Worm (Caenorhabditis elegans): ENCODE measurements around the gene srd-48.

Gene srd-48

ce11 chrX:12357127-12357526 is 21.2 kb downstream of the srd-48 start, which contains the start of gene nspc-13:
nspc-13 (plus strand) TSS chrX:12357427.
- no peak for TF ChIP-seq T20F7.1 (GFP tag; optimal IDR thresholded peaks at IDR 0.05)
- no peak for TF ChIP-seq Y48G9A.11 (GFP tag; IDR thresholded peaks at IDR 0.05)
- no peak for TF ChIP-seq daf-12 (tag; optimal IDR thresholded peaks at IDR 0.05)
- TF ChIP-seq cey-2 (tag; optimal IDR thresholded peaks at IDR 0.05; ENCODE audit: borderline replicate concordance, insufficient read depth) = no peak
- TF ChIP-seq rbr-2 (tag; optimal IDR thresholded peaks at IDR 0.05) = no peak
- TF ChIP-seq unc-62 (GFP tag; optimal IDR thresholded peaks at IDR 0.05 in 1 of 2) = peak in 1 of 2 experiments; percentile 12
- no peak for TF ChIP-seq unc-62 (tag; optimal IDR thresholded peaks at IDR 0.05)
- no peak for TF ChIP-seq dve-1 (tag; optimal IDR thresholded peaks at IDR 0.05; ENCODE audit: insufficient read depth)
- TF ChIP-seq nhr-48 (tag; optimal IDR thresholded peaks at IDR 0.05) = no peak

- TF ChIP-seq aly-2 (tag; optimal IDR thresholded peaks at IDR 0.05) (no peak), ZK337.2 (GFP tag; IDR thresholded peaks at IDR 0.05) (no peak), ztf-7 (tag; optimal IDR thresholded peaks at IDR 0.05) (no peak), saeg-2 (GFP tag; IDR thresholded peaks at IDR 0.05) (no peak), madf-5 (GFP tag; IDR thresholded peaks at IDR 0.05) (no peak), zag-1 (tag; optimal IDR thresholded peaks at IDR 0.05) (no peak), php-3 (GFP tag; IDR thresholded peaks at IDR 0.05) (no peak), ceh-44 (GFP tag; IDR thresholded peaks at IDR 0.05) (no peak), unc-39 (tag; optimal IDR thresholded peaks at IDR 0.05) (no peak), mes-2 (tag; optimal IDR thresholded peaks at IDR 0.05; ENCODE audit: poor library complexity, severe bottlenecking) (no peak), R02D3.7 (tag; optimal IDR thresholded peaks at IDR 0.05) (no peak)
Observed at ce11 chrX:12358957-12359356, 23.0 kb downstream of the srd-48 start, which contains the start of gene nspc-14. nspc-14 (minus strand) TSS chrX:12359057.

ce11 chrX:12360444-12360843 is 24.5 kb downstream of the srd-48 start, which contains the start of the genes nspc-15 and F19H6.6:
nspc-15 (plus strand) TSS chrX:12360744.
F19H6.6 (plus strand) TSS chrX:12360827.
- no peak for TF ChIP-seq F44E2.7 (GFP tag; IDR thresholded peaks at IDR 0.05)
- TF ChIP-seq ces-1 (GFP tag; optimal IDR thresholded peaks at IDR 0.05) = no peak
- no peak for TF ChIP-seq lin-1 (GFP tag; IDR thresholded peaks at IDR 0.05)
- TF ChIP-seq nhr-102 (tag; optimal IDR thresholded peaks at IDR 0.05) = no peak
- TF ChIP-seq ZK337.2 (GFP tag; IDR thresholded peaks at IDR 0.05) = no peak
- no peak for TF ChIP-seq F49E8.2 (tag; optimal IDR thresholded peaks at IDR 0.05; ENCODE audit: borderline replicate concordance)
- no peak for TF ChIP-seq ceh-28 (tag; optimal IDR thresholded peaks at IDR 0.05)
- TF ChIP-seq hmg-1.1 (GFP tag; IDR thresholded peaks at IDR 0.05) = no peak
- TF ChIP-seq F10B5.3 (tag; optimal IDR thresholded peaks at IDR 0.05) = no peak
- no peak for TF ChIP-seq mxl-3 (GFP tag; optimal IDR thresholded peaks at IDR 0.05)
- TF ChIP-seq mdl-1 (tag; optimal IDR thresholded peaks at IDR 0.05) = no peak
- TF ChIP-seq jun-1 (tag; optimal IDR thresholded peaks at IDR 0.05) = no peak
- TF ChIP-seq nhr-6 (tag; optimal IDR thresholded peaks at IDR 0.05) = no peak
- TF ChIP-seq attf-4 (tag; optimal IDR thresholded peaks at IDR 0.05) = no peak
- TF ChIP-seq aly-2 (tag; optimal IDR thresholded peaks at IDR 0.05) = no peak

ce11 chrX:12362951-12363486 is 27.1 kb downstream of the srd-48 start:
- TF ChIP-seq nhr-28 (tag; optimal IDR thresholded peaks at IDR 0.05) (peak; percentile 91), zip-11 (GFP tag; IDR thresholded peaks at IDR 0.05) (no peak), lir-3 (tag; optimal IDR thresholded peaks at IDR 0.05) (peak; percentile 94), set-16 (GFP tag; IDR thresholded peaks at IDR 0.05) (no peak), saeg-2 (GFP tag; IDR thresholded peaks at IDR 0.05) (peak; percentile 93), egl-43 (GFP tag; IDR thresholded peaks at IDR 0.05) (peak; percentile 78), daf-8 (GFP tag; IDR thresholded peaks at IDR 0.05) (peak; percentile 57; the same call in 1 of the 2 replicates), egl-27 (tag; optimal IDR thresholded peaks at IDR 0.05) (peak; percentile 69), mdt-29 (GFP tag; IDR thresholded peaks at IDR 0.05) (peak; percentile 92), cey-2 (tag; optimal IDR thresholded peaks at IDR 0.05; ENCODE audit: borderline replicate concordance, insufficient read depth) (peak; percentile 86), ama-1 (optimal IDR thresholded peaks at IDR 0.05) (no peak), spr-1 (tag; optimal IDR thresholded peaks at IDR 0.05) (peak; percentile 96), ceh-32 (tag; optimal IDR thresholded peaks at IDR 0.05; ENCODE audit: poor library complexity) (peak; percentile 89), F10B5.3 (tag; optimal IDR thresholded peaks at IDR 0.05) (peak; percentile 95), Y48G9A.11 (GFP tag; IDR thresholded peaks at IDR 0.05) (no peak), T26A8.4 (GFP tag; IDR thresholded peaks at IDR 0.05) (peak; percentile 99), F44E2.7 (GFP tag; IDR thresholded peaks at IDR 0.05) (no peak), D1046.2 (GFP tag; IDR thresholded peaks at IDR 0.05) (peak; percentile 87; the same call in 1 of the 2 replicates), ceh-82 (tag; optimal IDR thresholded peaks at IDR 0.05) (peak; percentile 72)
